Worm (Caenorhabditis elegans) whole organism, young adult: ENCODE data around the gene ctr-9.

Experiments used
- B0261.1 ChIP-seq: sonication (generic microtip); optimal IDR thresholded peaks from 2 replicates; lab custom pipeline; 2016; ENCODE audit warnings: mild to moderate bottlenecking, missing genetic modification characterization, moderate library complexity, missing compliant biosample characterization
- D2030.7 ChIP-seq: fragments of 200-800 bp; sonication (Bioruptor generic); IDR thresholded peaks from 2 replicates; pipeline ENCODE4 v1.3.6; 2022; ENCODE audit warnings: missing genetic modification reagents, missing genetic modification characterization, missing compliant biosample characterization
- F33H1.4 ChIP-seq: fragments of 200-800 bp; sonication (Bioruptor generic); IDR thresholded peaks from 2 replicates; pipeline ENCODE4 v1.3.6; 2022; ENCODE audit warnings: missing genetic modification reagents, missing genetic modification characterization, missing compliant biosample characterization
- F49E8.2 ChIP-seq: sonication (generic microtip); optimal IDR thresholded peaks from 3 replicates; lab custom pipeline; 2017; ENCODE audit warnings: missing genetic modification characterization, mild to moderate bottlenecking, missing compliant biosample characterization, antibody characterized with exemption, moderate library complexity; ENCODE audit not compliant: insufficient read depth
- F52B5.7 ChIP-seq: sonication (generic microtip); optimal IDR thresholded peaks from 2 replicates; lab custom pipeline; 2016; ENCODE audit warnings: mild to moderate bottlenecking, missing genetic modification characterization, missing compliant biosample characterization
- F57A8.1 ChIP-seq: fragments of 200-800 bp; sonication (Bioruptor generic); optimal IDR thresholded peaks from 2 replicates; lab custom pipeline; 2018; ENCODE audit warnings: mild to moderate bottlenecking, missing genetic modification characterization, moderate library complexity, missing compliant biosample characterization
- Y79H2A.3 ChIP-seq: fragments of 200-800 bp; sonication (Bioruptor generic); conservative IDR thresholded peaks from 2 replicates; pipeline ENCODE4 v1.3.6; 2022; ENCODE audit warnings: missing genetic modification reagents, missing genetic modification characterization, missing compliant biosample characterization
- akir-1 ChIP-seq: fragments of 200-800 bp; sonication (Bioruptor generic); optimal IDR thresholded peaks from 2 replicates; lab custom pipeline; 2018; ENCODE audit warnings: mild to moderate bottlenecking, missing genetic modification characterization, moderate library complexity, missing compliant biosample characterization
- athp-1 ChIP-seq: sonication (generic microtip); optimal IDR thresholded peaks from 2 replicates; lab custom pipeline; 2017; ENCODE audit warnings: mild to moderate bottlenecking, missing genetic modification characterization, missing compliant biosample characterization
- attf-3 ChIP-seq: fragments of 200-800 bp; sonication (Bioruptor generic); conservative IDR thresholded peaks from 2 replicates; pipeline ENCODE4 v1.3.6; 2022; ENCODE audit warnings: missing genetic modification reagents, missing genetic modification characterization, missing compliant biosample characterization
- attf-5 ChIP-seq: fragments of 200-800 bp; sonication (Bioruptor generic); optimal IDR thresholded peaks from 2 replicates; lab custom pipeline; 2018; ENCODE audit warnings: mild to moderate bottlenecking, missing genetic modification characterization, missing compliant biosample characterization
- attf-6 ChIP-seq: fragments of 200-800 bp; sonication (Bioruptor generic); IDR thresholded peaks from 2 replicates; pipeline ENCODE4 v1.3.6; 2022; ENCODE audit warnings: missing genetic modification reagents, missing genetic modification characterization, missing compliant biosample characterization
- cebp-1 ChIP-seq, 2 experiments: fragments of 200-800 bp in 1 of 2; sonication (Bioruptor generic) in 1 of 2; sonication (generic microtip) in 1 of 2; IDR thresholded peaks in 1 of 2; optimal IDR thresholded peaks in 1 of 2; 2 replicates each; pipeline versions ENCODE4 v1.3.6 to Lab custom; 2017 to 2022; ENCODE audit warnings: missing compliant biosample characterization in 2 of 2, missing genetic modification characterization in 2 of 2, mild to moderate bottlenecking in 1 of 2, missing genetic modification reagents in 1 of 2, moderate library complexity in 1 of 2
- ceh-91 ChIP-seq: fragments of 200-800 bp; sonication (Bioruptor generic); IDR thresholded peaks from 2 replicates; pipeline ENCODE4 v1.3.6; 2022; ENCODE audit warnings: missing genetic modification reagents, missing genetic modification characterization, missing compliant biosample characterization
- chd-7 ChIP-seq: sonication (generic microtip); optimal IDR thresholded peaks from 2 replicates; lab custom pipeline; 2016; ENCODE audit warnings: mild to moderate bottlenecking, missing genetic modification characterization, moderate library complexity, missing compliant biosample characterization
- die-1 ChIP-seq: sonication (generic microtip); optimal IDR thresholded peaks from 2 replicates; lab custom pipeline; 2016; ENCODE audit warnings: missing genotype, mild to moderate bottlenecking, missing genetic modification characterization, missing compliant biosample characterization
- dox-1 ChIP-seq: fragments of 200-800 bp; sonication (Bioruptor generic); IDR thresholded peaks from 2 replicates; pipeline ENCODE4 v1.3.6; 2022; ENCODE audit warnings: missing genetic modification reagents, missing genetic modification characterization, missing compliant biosample characterization
- dpff-1 ChIP-seq: sonication (generic microtip); optimal IDR thresholded peaks from 2 replicates; lab custom pipeline; 2017; ENCODE audit warnings: mild to moderate bottlenecking, missing genetic modification characterization, missing compliant biosample characterization
- egrh-3 ChIP-seq: fragments of 200-800 bp; sonication (Bioruptor generic); IDR thresholded peaks from 2 replicates; pipeline ENCODE4 v1.3.6; 2022; ENCODE audit warnings: missing genetic modification reagents, missing genetic modification characterization, missing compliant biosample characterization
- fkh-3 ChIP-seq: sonication (generic microtip); optimal IDR thresholded peaks from 2 replicates; lab custom pipeline; 2016; ENCODE audit warnings: mild to moderate bottlenecking, missing genetic modification characterization, missing compliant biosample characterization
- hmg-1.2 ChIP-seq: fragments of 200-800 bp; sonication (Bioruptor generic); IDR thresholded peaks from 2 replicates; pipeline ENCODE4 v1.3.6; 2022; ENCODE audit warnings: missing genetic modification reagents, missing genetic modification characterization, missing compliant biosample characterization
- hrde-1 ChIP-seq: sonication (generic microtip); optimal IDR thresholded peaks from 2 replicates; lab custom pipeline; 2016; ENCODE audit warnings: missing genetic modification characterization, mild to moderate bottlenecking, missing compliant biosample characterization, moderate library complexity, missing genotype, missing genetic modification reagents, borderline replicate concordance
- lin-40 ChIP-seq: sonication (generic microtip); optimal IDR thresholded peaks from 2 replicates; lab custom pipeline; 2016; ENCODE audit warnings: missing genetic modification characterization, mild to moderate bottlenecking, missing compliant biosample characterization, missing genotype, missing genetic modification reagents
- lir-1 ChIP-seq: fragments of 200-800 bp; sonication (Bioruptor generic); conservative IDR thresholded peaks from 2 replicates; pipeline ENCODE4 v1.3.6; 2022; ENCODE audit warnings: missing genetic modification reagents, missing genetic modification characterization, missing compliant biosample characterization
- madf-6 ChIP-seq: fragments of 200-800 bp; sonication (Bioruptor generic); IDR thresholded peaks from 2 replicates; pipeline ENCODE4 v1.3.6; 2022; ENCODE audit warnings: missing genetic modification reagents, missing genetic modification characterization, missing compliant biosample characterization
- mxl-1 ChIP-seq: sonication (generic microtip); optimal IDR thresholded peaks from 2 replicates; lab custom pipeline; 2016; ENCODE audit warnings: missing genetic modification characterization, missing compliant biosample characterization
- nfya-2 ChIP-seq: fragments of 200-800 bp; sonication (Bioruptor generic); IDR thresholded peaks from 2 replicates; pipeline ENCODE4 v1.3.6; 2022; ENCODE audit warnings: missing genetic modification reagents, missing genetic modification characterization, missing compliant biosample characterization
- nfyb-1 ChIP-seq: fragments of 200-800 bp; sonication (Bioruptor generic); IDR thresholded peaks from 2 replicates; pipeline ENCODE4 v1.3.6; 2022; ENCODE audit warnings: missing genetic modification reagents, missing genetic modification characterization, missing compliant biosample characterization
- nhr-80 ChIP-seq: sonication (generic microtip); optimal IDR thresholded peaks from 2 replicates; lab custom pipeline; 2016; ENCODE audit warnings: missing genetic modification characterization, missing compliant biosample characterization
- nhr-90 ChIP-seq: sonication (generic microtip); optimal IDR thresholded peaks from 2 replicates; lab custom pipeline; 2016; ENCODE audit warnings: missing genotype, mild to moderate bottlenecking, missing genetic modification characterization, missing compliant biosample characterization
- rcor-1 ChIP-seq: fragments of 200-800 bp; sonication (Bioruptor generic); IDR thresholded peaks from 2 replicates; pipeline ENCODE4 v1.3.6; 2022; ENCODE audit warnings: missing genetic modification reagents, missing genetic modification characterization, missing compliant biosample characterization
- rec-8 ChIP-seq, 2 experiments: sonication (generic microtip); optimal IDR thresholded peaks; 2 replicates each; lab custom pipeline; 2016; ENCODE audit warnings: mild to moderate bottlenecking in 2 of 2, missing genetic modification characterization in 2 of 2, missing genetic modification reagents in 2 of 2, missing genotype in 2 of 2, missing biosample characterization in 1 of 2, missing compliant biosample characterization in 1 of 2, moderate library complexity in 1 of 2
- repo-1 ChIP-seq: sonication (generic microtip); optimal IDR thresholded peaks from 2 replicates; lab custom pipeline; 2017; ENCODE audit warnings: mild to moderate bottlenecking, missing genetic modification characterization, missing compliant biosample characterization
- sdz-38 ChIP-seq: sonication (generic microtip); optimal IDR thresholded peaks from 2 replicates; lab custom pipeline; 2016; ENCODE audit warnings: missing genotype, missing genetic modification characterization, missing compliant biosample characterization
- snpc-1.3 ChIP-seq: sonication (generic microtip); optimal IDR thresholded peaks from 2 replicates; lab custom pipeline; 2017; ENCODE audit warnings: missing genetic modification characterization, mild to moderate bottlenecking, missing compliant biosample characterization, antibody characterized with exemption, moderate library complexity, missing genotype, missing genetic modification reagents; ENCODE audit not compliant: insufficient read depth
- snpc-3.4 ChIP-seq: sonication (generic microtip); optimal IDR thresholded peaks from 2 replicates; lab custom pipeline; 2017; ENCODE audit warnings: missing genetic modification characterization, mild to moderate bottlenecking, missing compliant biosample characterization, antibody characterized with exemption, moderate library complexity, missing genotype, missing genetic modification reagents
- snpc-4 ChIP-seq, 5 experiments: fragments of 150-350 bp in 1 of 5; sonication (generic microtip) in 4 of 5; optimal IDR thresholded peaks; 2 replicates each; lab custom pipeline; 2014 to 2018; ENCODE audit warnings: missing genetic modification characterization in 5 of 5, missing biosample characterization in 3 of 5, antibody characterized with exemption in 2 of 5, mild to moderate bottlenecking in 2 of 5, missing compliant biosample characterization in 2 of 5, missing genotype in 2 of 5, moderate library complexity in 2 of 5, missing genetic modification reagents in 1 of 5
- tbp1 ChIP-seq: fragments of 200-800 bp; sonication (Bioruptor generic); optimal IDR thresholded peaks from 2 replicates; lab custom pipeline; 2018; ENCODE audit warnings: mild to moderate bottlenecking, missing genetic modification characterization, missing compliant biosample characterization
- tlf-1 ChIP-seq: fragments of 200-800 bp; sonication (Bioruptor generic); optimal IDR thresholded peaks from 2 replicates; lab custom pipeline; 2018; ENCODE audit warnings: mild to moderate bottlenecking, missing genetic modification characterization, missing compliant biosample characterization
- ztf-3 ChIP-seq: fragments of 200-800 bp; sonication (Bioruptor generic); optimal IDR thresholded peaks from 2 replicates; lab custom pipeline; 2018; ENCODE audit warnings: mild to moderate bottlenecking, missing genetic modification characterization, missing compliant biosample characterization
- ztf-6 ChIP-seq: fragments of 200-800 bp; sonication (Bioruptor generic); IDR thresholded peaks from 2 replicates; pipeline ENCODE4 v1.3.6; 2022; ENCODE audit warnings: missing genetic modification reagents, missing genetic modification characterization, missing compliant biosample characterization

ctr-9 gene

DNA sequence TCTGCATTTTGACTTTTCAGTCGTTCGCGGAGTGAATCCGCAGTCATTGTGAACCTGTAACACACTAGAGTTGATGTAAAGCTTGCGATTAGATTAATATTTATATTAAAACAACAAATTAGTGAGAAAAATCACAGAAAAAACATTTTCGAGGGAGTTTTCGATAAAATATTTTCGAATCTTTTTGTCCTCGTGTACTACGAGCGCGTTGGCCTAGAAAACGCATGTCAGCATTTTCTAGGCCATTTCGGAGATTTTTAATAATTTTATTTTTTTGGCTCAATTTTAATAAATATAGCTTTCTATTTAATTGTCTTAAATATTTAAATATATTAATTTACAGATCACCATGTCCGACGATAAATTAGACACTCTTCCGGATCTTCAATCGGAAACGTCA lies 25.8 kb upstream of the ctr-9 start, which contains the start of gene B0464.9 (continued):
- TF ChIP-seq snpc-4 (GFP tag; optimal IDR thresholded peaks at IDR 0.05; lab: Kevin White, UChicago), result no peak
- TF ChIP-seq snpc-4 (tag; optimal IDR thresholded peaks at IDR 0.05; lab: Kevin White, UChicago), result peak in 1 of 4 experiments; percentile 36
- no peak for TF ChIP-seq nfyb-1 (GFP tag; lab: Robert Waterston, UW)
- TF ChIP-seq lin-40 (tag; lab: Kevin White, UChicago), result peak; percentile 33
- TF ChIP-seq tlf-1, result no peak
- no peak for TF ChIP-seq F52B5.7
- TF ChIP-seq mxl-1 (tag; lab: Kevin White, UChicago), result no peak
- TF ChIP-seq D2030.7 (GFP tag; lab: Robert Waterston, UW), result no peak
- no peak for TF ChIP-seq ztf-3 (GFP tag; lab: Kevin White, UChicago)

DNA sequence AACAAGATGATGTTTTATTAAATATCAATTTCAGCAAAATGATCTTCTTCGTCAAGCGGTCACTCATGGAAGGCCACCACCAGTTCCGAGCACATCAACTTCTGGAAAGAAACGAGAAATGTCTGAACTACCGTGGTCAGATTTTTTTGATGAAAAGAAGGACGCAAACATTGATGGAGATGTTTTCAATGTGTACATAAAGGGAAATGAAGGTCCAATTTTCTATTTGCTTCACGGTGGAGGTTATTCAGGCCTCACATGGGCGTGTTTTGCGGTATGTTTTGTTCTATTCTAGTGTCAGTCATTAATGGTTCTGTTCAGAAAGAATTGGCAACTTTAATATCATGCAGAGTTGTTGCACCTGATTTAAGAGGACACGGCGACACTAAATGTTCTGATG lies 25.3 kb upstream of the ctr-9 start, which contains the start of gene B0464.6:
B0464.6 (minus strand) TSS at position 101 of the 400 bp plus-strand sequence.
- TF ChIP-seq akir-1 (GFP tag; lab: Kevin White, UChicago), result no peak
- TF ChIP-seq hrde-1 (tag; lab: Kevin White, UChicago), result no peak
- TF ChIP-seq F33H1.4 (GFP tag; lab: Robert Waterston, UW), result no peak
- TF ChIP-seq attf-3 (GFP tag; lab: Robert Waterston, UW), result no peak
- TF ChIP-seq, all 124 proteins: peak for 0

- TF ChIP-seq attf-6 (GFP tag; lab: Robert Waterston, UW) (no peak), attf-5 (GFP tag; lab: Kevin White, UChicago) (peak; percentile 81), lir-1 (GFP tag; lab: Robert Waterston, UW) (no peak), die-1 (tag; lab: Kevin White, UChicago) (no peak), nhr-80 (tag; lab: Kevin White, UChicago) (peak; percentile 40), ztf-6 (GFP tag; lab: Robert Waterston, UW) (no peak), tbp1 (peak; percentile 50), nfyb-1 (GFP tag; lab: Robert Waterston, UW) (no peak), F57A8.1 (no peak), egrh-3 (no peak), athp-1 (tag; lab: Kevin White, UChicago) (no peak), snpc-3.4 (tag; lab: Kevin White, UChicago) (peak; percentile 11), rec-8 (tag; optimal IDR thresholded peaks at IDR 0.05; lab: Kevin White, UChicago) (no peak), cebp-1 (GFP tag; IDR thresholded peaks at IDR 0.05; lab: Robert Waterston, UW) (peak; percentile 21; the same call in 1 of the 2 replicates), cebp-1 (tag; optimal IDR thresholded peaks at IDR 0.05; lab: Kevin White, UChicago) (peak; percentile 92), F33H1.4 (GFP tag; lab: Robert Waterston, UW) (no peak), fkh-3 (tag; lab: Kevin White, UChicago) (peak; percentile 37), attf-3 (GFP tag; lab: Robert Waterston, UW) (0 out of 2 replicates have a peak, but pooled peaks have one; percentile 28), B0261.1 (tag; lab: Kevin White, UChicago) (no peak), Y79H2A.3 (GFP tag; lab: Robert Waterston, UW) (no peak), snpc-4 (GFP tag; optimal IDR thresholded peaks at IDR 0.05; lab: Kevin White, UChicago) (no peak), snpc-4 (tag; optimal IDR thresholded peaks at IDR 0.05; lab: Kevin White, UChicago) (peak in 2 of 4 experiments; percentile 38 to 41), dox-1 (GFP tag; lab: Robert Waterston, UW) (peak; percentile 76), sdz-38 (tag; lab: Kevin White, UChicago) (no peak), repo-1 (tag; lab: Kevin White, UChicago) (no peak), F49E8.2 (tag; lab: Kevin White, UChicago) (peak; percentile 20), dpff-1 (tag; lab: Kevin White, UChicago) (no peak), snpc-1.3 (tag; lab: Kevin White, UChicago) (peak; percentile 15), hrde-1 (tag; lab: Kevin White, UChicago) (no peak), hmg-1.2 (GFP tag; lab: Robert Waterston, UW) (peak; percentile 97), nfya-2 (no peak), nhr-90 (no peak), rcor-1 (GFP tag; lab: Robert Waterston, UW) (no peak), lin-40 (tag; lab: Kevin White, UChicago) (peak; percentile 50), madf-6 (GFP tag; lab: Robert Waterston, UW) (peak; percentile 65), chd-7 (tag; lab: Kevin White, UChicago) (no peak), ceh-91 (peak; percentile 43; the same call in 1 of the 2 replicates)
Observed at ce11 chrIII:9467095-9467494, 24.1 kb upstream of the ctr-9 start, which contains the start of gene baf-1. Gene baf-1 (plus strand): TSS chrIII:9467464.
